Worm (Caenorhabditis elegans) whole organism, mixed stage, embryonic: Measurements from ENCODE around the gene Y57G11C.42.

Source experiments
- ces-1 ChIP-seq: fragments of 150-350 bp; optimal IDR thresholded peaks from 2 replicates; lab custom pipeline; 2014; ENCODE audit warnings: missing biosample characterization, missing genetic modification reagents, missing genetic modification characterization
- nhr-2 ChIP-seq: fragments of 150-350 bp; optimal IDR thresholded peaks from 2 replicates; lab custom pipeline; 2014; ENCODE audit warnings: missing biosample characterization, missing genetic modification characterization

DNA sequence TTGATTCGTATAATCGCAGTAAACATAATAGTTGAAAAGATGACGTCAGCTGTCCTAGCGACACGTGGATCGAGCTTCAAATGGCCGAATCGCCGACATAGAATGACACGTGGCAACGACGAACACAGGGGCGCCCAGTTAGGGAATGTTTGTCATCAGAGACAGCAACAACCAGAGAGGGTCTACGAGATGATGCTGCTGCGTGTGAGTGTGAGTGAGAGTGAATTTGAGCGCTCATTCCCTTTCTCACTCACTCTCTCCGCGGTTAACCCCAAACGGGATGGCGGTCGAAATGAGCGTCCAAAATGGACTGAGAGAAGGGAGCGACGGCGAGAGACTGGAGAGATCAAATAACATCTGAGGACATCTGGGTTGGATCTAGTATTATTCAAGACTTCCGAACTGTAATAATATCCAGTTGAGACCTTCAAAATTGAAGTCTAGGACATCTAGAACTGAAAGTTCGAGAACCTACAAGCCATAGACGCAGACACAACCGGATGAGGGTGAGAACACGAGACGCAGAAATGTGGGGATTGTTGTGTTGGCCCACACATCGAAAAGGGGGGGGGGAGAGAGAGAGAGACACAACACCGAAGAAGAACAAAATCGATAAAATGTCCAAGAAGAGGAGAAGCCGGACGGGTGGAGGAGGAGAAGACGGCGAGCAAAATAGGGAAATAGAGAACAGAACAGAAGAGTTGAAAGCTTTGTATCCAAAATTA, 65.7 kb downstream of the Y57G11C.42 start:
- TF ChIP-seq nhr-2 = no peak
- TF ChIP-seq ces-1 (GFP tag; lab: Kevin White, UChicago) = peak; percentile 51
